Worm (Caenorhabditis elegans): ENCODE measurements around the gene ulp-1.

Gene ulp-1

ce11 chrIII:5169699-5170098 is at the start of gene ulp-1:
Gene ulp-1 (minus strand): TSS chrIII:5169799.
- no peak for TF ChIP-seq him-1 (tag; optimal IDR thresholded peaks at IDR 0.05)

- TF ChIP-seq W03F9.2 (tag; optimal IDR thresholded peaks at IDR 0.05) (no peak), dao-5 (tag; optimal IDR thresholded peaks at IDR 0.05) (no peak), him-1 (tag; optimal IDR thresholded peaks at IDR 0.05) (no peak)
These were observed 49.1 kb upstream of the ulp-1 start, which contains the start of gene ZC155.2 for ce11 chrIII:5218687-5219086. Gene ZC155.2 (plus strand): TSS chrIII:5218987.

ce11 chrIII:5217511-5217910 is 47.9 kb upstream of the ulp-1 start, which contains the start of gene cutl-19:
Gene cutl-19 (minus strand): TSS chrIII:5217611.
- TF ChIP-seq him-1 (tag; optimal IDR thresholded peaks at IDR 0.05), result no peak
- TF ChIP-seq dao-5 (tag; optimal IDR thresholded peaks at IDR 0.05), result no peak
- no peak for TF ChIP-seq W03F9.2 (tag; optimal IDR thresholded peaks at IDR 0.05)

- no peak for TF ChIP-seq him-1 (tag; optimal IDR thresholded peaks at IDR 0.05)
- no peak for TF ChIP-seq dao-5 (tag; optimal IDR thresholded peaks at IDR 0.05)
- TF ChIP-seq W03F9.2 (tag; optimal IDR thresholded peaks at IDR 0.05), result no peak
These were observed 45.8 kb upstream of the ulp-1 start, which contains the start of gene ZC155.4 for ce11 chrIII:5215375-5215774. Gene ZC155.4 (minus strand): TSS chrIII:5215475.

- TF ChIP-seq dao-5 (tag; optimal IDR thresholded peaks at IDR 0.05) (no peak), W03F9.2 (tag; optimal IDR thresholded peaks at IDR 0.05) (no peak), him-1 (tag; optimal IDR thresholded peaks at IDR 0.05) (no peak)
These were observed 44.6 kb upstream of the ulp-1 start for ce11 chrIII:5214162-5214561.

ce11 chrIII:5211137-5211648 is 41.6 kb upstream of the ulp-1 start:
- TF ChIP-seq W03F9.2 (tag; optimal IDR thresholded peaks at IDR 0.05) (peak; percentile 46), dao-5 (tag; optimal IDR thresholded peaks at IDR 0.05) (peak; percentile 81)

- TF ChIP-seq W03F9.2 (tag; optimal IDR thresholded peaks at IDR 0.05), result no peak
- no peak for TF ChIP-seq dao-5 (tag; optimal IDR thresholded peaks at IDR 0.05)
- TF ChIP-seq him-1 (tag; optimal IDR thresholded peaks at IDR 0.05), result no peak
These were observed 40.7 kb upstream of the ulp-1 start for ce11 chrIII:5210269-5210668.

- TF ChIP-seq W03F9.2 (tag; optimal IDR thresholded peaks at IDR 0.05) (no peak), dao-5 (tag; optimal IDR thresholded peaks at IDR 0.05) (no peak), him-1 (tag; optimal IDR thresholded peaks at IDR 0.05) (no peak)
These were observed 39.4 kb upstream of the ulp-1 start, which contains the start of gene syx-16 for ce11 chrIII:5208992-5209391. Gene syx-16 (minus strand): TSS chrIII:5209109.

ce11 chrIII:5206861-5207414 is 37.3 kb upstream of the ulp-1 start, which contains the start of gene morc-1:
Gene morc-1 (minus strand): TSS chrIII:5206911.
- no peak for TF ChIP-seq W03F9.2 (tag; optimal IDR thresholded peaks at IDR 0.05)
- no peak for TF ChIP-seq him-1 (tag; optimal IDR thresholded peaks at IDR 0.05)
- TF ChIP-seq dao-5 (tag; optimal IDR thresholded peaks at IDR 0.05), result no peak

ce11 chrIII:5203310-5203709 is 33.7 kb upstream of the ulp-1 start:
- TF ChIP-seq him-1 (tag; optimal IDR thresholded peaks at IDR 0.05) (no peak), W03F9.2 (tag; optimal IDR thresholded peaks at IDR 0.05) (peak; percentile 8)

- TF ChIP-seq dao-5 (tag; optimal IDR thresholded peaks at IDR 0.05) (no peak), him-1 (tag; optimal IDR thresholded peaks at IDR 0.05) (no peak), W03F9.2 (tag; optimal IDR thresholded peaks at IDR 0.05) (peak; percentile 46)
These were observed 33.0 kb upstream of the ulp-1 start for ce11 chrIII:5202641-5203040.

ce11 chrIII:5201267-5201666 is 31.7 kb upstream of the ulp-1 start:
- no peak for TF ChIP-seq him-1 (tag; optimal IDR thresholded peaks at IDR 0.05)
- no peak for TF ChIP-seq W03F9.2 (tag; optimal IDR thresholded peaks at IDR 0.05)
- TF ChIP-seq dao-5 (tag; optimal IDR thresholded peaks at IDR 0.05), result no peak

ce11 chrIII:5200349-5200748 is 30.8 kb upstream of the ulp-1 start:
- TF ChIP-seq dao-5 (tag; optimal IDR thresholded peaks at IDR 0.05) (no peak), W03F9.2 (tag; optimal IDR thresholded peaks at IDR 0.05) (no peak), him-1 (tag; optimal IDR thresholded peaks at IDR 0.05) (no peak)

- no peak for TF ChIP-seq dao-5 (tag; optimal IDR thresholded peaks at IDR 0.05)
- TF ChIP-seq W03F9.2 (tag; optimal IDR thresholded peaks at IDR 0.05), result no peak
- no peak for TF ChIP-seq him-1 (tag; optimal IDR thresholded peaks at IDR 0.05)
These were observed 30.0 kb upstream of the ulp-1 start, which contains the start of gene emb-8 for ce11 chrIII:5199577-5199976. Gene emb-8 (minus strand): TSS chrIII:5199677.

All from whole organism, L4/young adult.